Worm (Caenorhabditis elegans): ENCODE measurements around the gene C52E4.12.

- TF ChIP-seq unc-62 (GFP tag; optimal IDR thresholded peaks at IDR 0.05), result no peak
- no peak for TF ChIP-seq nhr-76 (tag; optimal IDR thresholded peaks at IDR 0.05)
- no peak for TF ChIP-seq sea-2 (GFP tag; optimal IDR thresholded peaks at IDR 0.05)
- TF ChIP-seq ztf-11 (tag; optimal IDR thresholded peaks at IDR 0.05), result no peak
- no peak for TF ChIP-seq unc-39 (tag; optimal IDR thresholded peaks at IDR 0.05)
- TF ChIP-seq mml-1 (tag; optimal IDR thresholded peaks at IDR 0.05), result no peak
- TF ChIP-seq pha-4 (tag; optimal IDR thresholded peaks at IDR 0.05), result no peak
- no peak for TF ChIP-seq nhr-11 (tag; optimal IDR thresholded peaks at IDR 0.05)
- no peak for TF ChIP-seq ztf-4 (tag; optimal IDR thresholded peaks at IDR 0.05)
- TF ChIP-seq zag-1 (tag; optimal IDR thresholded peaks at IDR 0.05), result no peak
- no peak for TF ChIP-seq ceh-16 (tag; optimal IDR thresholded peaks at IDR 0.05)
- no peak for TF ChIP-seq ama-1 (optimal IDR thresholded peaks at IDR 0.05)
- TF ChIP-seq nhr-25 (tag; optimal IDR thresholded peaks at IDR 0.05), result no peak
Observed at ce11 chrV:11949509-11950117, 46.3 kb upstream of the C52E4.12 start.
